Worm (Caenorhabditis elegans) whole organism, L2 larva: Measurements from ENCODE around the gene F29B9.11.

Source experiments
- C34F6.9 ChIP-seq: fragments of 150-350 bp; optimal IDR thresholded peaks from 2 replicates; lab custom pipeline; 2014; ENCODE audit warnings: missing biosample characterization, missing genetic modification characterization
- R02D3.7 ChIP-seq: fragments of 150-350 bp; optimal IDR thresholded peaks from 2 replicates; lab custom pipeline; 2014; ENCODE audit warnings: missing biosample characterization, missing genetic modification characterization
- Y55F3AM.14 ChIP-seq: fragments of 200-800 bp; sonication (Bioruptor generic); optimal IDR thresholded peaks from 2 replicates; lab custom pipeline; 2018; ENCODE audit warnings: mild to moderate bottlenecking, missing genetic modification characterization, missing compliant biosample characterization
- ZK546.5 ChIP-seq: sonication (generic microtip); optimal IDR thresholded peaks from 2 replicates; lab custom pipeline; 2017; ENCODE audit warnings: missing biosample characterization, missing genetic modification characterization
- aly-2 ChIP-seq: fragments of 150-350 bp; optimal IDR thresholded peaks from 2 replicates; lab custom pipeline; 2014; ENCODE audit warnings: missing biosample characterization, missing genetic modification characterization
- ama-1 ChIP-seq: fragments of 150-350 bp; optimal IDR thresholded peaks from 2 replicates; lab custom pipeline; 2018; ENCODE audit warnings: inconsistent platforms
- ceh-16 ChIP-seq: fragments of 150-350 bp; optimal IDR thresholded peaks from 2 replicates; lab custom pipeline; 2014; ENCODE audit warnings: missing biosample characterization, missing genetic modification characterization
- ceh-82 ChIP-seq: fragments of 150-350 bp; optimal IDR thresholded peaks from 2 replicates; lab custom pipeline; 2014; ENCODE audit warnings: missing biosample characterization, missing genetic modification characterization
- dmd-4 ChIP-seq: sonication (generic microtip); optimal IDR thresholded peaks from 2 replicates; lab custom pipeline; 2017; ENCODE audit warnings: missing biosample characterization, missing genetic modification characterization
- egl-27 ChIP-seq: sonication (generic microtip); optimal IDR thresholded peaks from 3 replicates; lab custom pipeline; 2017; ENCODE audit warnings: missing biosample characterization, missing genetic modification reagents, missing genetic modification characterization
- elt-1 ChIP-seq: fragments of 150-350 bp; optimal IDR thresholded peaks from 2 replicates; lab custom pipeline; 2014; ENCODE audit warnings: missing biosample characterization, missing genetic modification characterization
- fos-1 ChIP-seq: fragments of 150-350 bp; optimal IDR thresholded peaks from 2 replicates; lab custom pipeline; 2014; ENCODE audit warnings: missing biosample characterization, missing genetic modification characterization
- gmeb-1 ChIP-seq: fragments of 150-350 bp; optimal IDR thresholded peaks from 2 replicates; lab custom pipeline; 2014; ENCODE audit warnings: missing biosample characterization, missing genetic modification characterization
- lin-11 ChIP-seq: fragments of 150-350 bp; sonication (generic microtip); optimal IDR thresholded peaks from 2 replicates; lab custom pipeline; 2014; ENCODE audit warnings: missing biosample characterization, missing genetic modification characterization, inconsistent platforms, mixed read lengths
- lin-39 ChIP-seq: fragments of 150-350 bp; optimal IDR thresholded peaks from 2 replicates; lab custom pipeline; 2014; ENCODE audit warnings: missing biosample characterization, missing genetic modification reagents, missing genetic modification characterization
- lsy-2 ChIP-seq, 2 experiments: fragments of 150-350 bp in 1 of 2; sonication (generic microtip) in 1 of 2; optimal IDR thresholded peaks; 2 replicates each; lab custom pipeline; 2014 to 2017; ENCODE audit warnings: missing biosample characterization in 2 of 2, missing genetic modification characterization in 2 of 2
- mab-5 ChIP-seq: fragments of 150-350 bp; optimal IDR thresholded peaks from 2 replicates; lab custom pipeline; 2014; ENCODE audit warnings: missing biosample characterization, missing genetic modification characterization
- mbf-1 ChIP-seq: sonication (generic microtip); optimal IDR thresholded peaks from 2 replicates; lab custom pipeline; 2017; ENCODE audit warnings: missing biosample characterization, missing genetic modification characterization
- nhr-10 ChIP-seq: sonication (generic microtip); optimal IDR thresholded peaks from 2 replicates; lab custom pipeline; 2017; ENCODE audit warnings: missing biosample characterization, missing genetic modification characterization
- nhr-11 ChIP-seq: fragments of 150-350 bp; optimal IDR thresholded peaks from 2 replicates; lab custom pipeline; 2014; ENCODE audit warnings: missing biosample characterization, missing genetic modification characterization
- nhr-12 ChIP-seq: fragments of 150-350 bp; optimal IDR thresholded peaks from 2 replicates; lab custom pipeline; 2014; ENCODE audit warnings: missing biosample characterization, missing genetic modification characterization
- nhr-129 ChIP-seq: fragments of 150-350 bp; optimal IDR thresholded peaks from 2 replicates; lab custom pipeline; 2014; ENCODE audit warnings: missing biosample characterization, missing genetic modification characterization
- nhr-21 ChIP-seq: fragments of 150-350 bp; optimal IDR thresholded peaks from 2 replicates; lab custom pipeline; 2014; ENCODE audit warnings: missing biosample characterization, missing genetic modification characterization
- nhr-23 ChIP-seq: fragments of 150-350 bp; optimal IDR thresholded peaks from 2 replicates; lab custom pipeline; 2014; ENCODE audit warnings: missing biosample characterization, missing genetic modification reagents, missing genetic modification characterization
- nhr-237 ChIP-seq: fragments of 150-350 bp; optimal IDR thresholded peaks from 2 replicates; lab custom pipeline; 2014; ENCODE audit warnings: missing biosample characterization, missing genetic modification characterization
- nhr-25 ChIP-seq: fragments of 150-350 bp; sonication (generic microtip); optimal IDR thresholded peaks from 3 replicates; lab custom pipeline; 2014; ENCODE audit warnings: missing biosample characterization, missing genetic modification characterization
- nhr-6 ChIP-seq: fragments of 150-350 bp; optimal IDR thresholded peaks from 2 replicates; lab custom pipeline; 2014; ENCODE audit warnings: missing biosample characterization, missing genetic modification characterization
- sem-4 ChIP-seq: fragments of 150-350 bp; optimal IDR thresholded peaks from 2 replicates; lab custom pipeline; 2014; ENCODE audit warnings: missing biosample characterization, missing genetic modification reagents, missing genetic modification characterization
- skn-1 ChIP-seq: sonication (generic microtip); optimal IDR thresholded peaks from 2 replicates; lab custom pipeline; 2017; ENCODE audit warnings: missing biosample characterization, missing genetic modification characterization
- sma-9 ChIP-seq, 2 experiments: fragments of 150-350 bp in 1 of 2; sonication (generic microtip) in 1 of 2; optimal IDR thresholded peaks; 2 replicates each; lab custom pipeline; 2014 to 2016; ENCODE audit warnings: missing genetic modification characterization in 2 of 2, mild to moderate bottlenecking in 1 of 2, missing biosample characterization in 1 of 2, missing compliant biosample characterization in 1 of 2, missing genetic modification reagents in 1 of 2, moderate library complexity in 1 of 2
- unc-39 ChIP-seq: fragments of 150-350 bp; optimal IDR thresholded peaks from 2 replicates; lab custom pipeline; 2014; ENCODE audit warnings: missing biosample characterization, missing genetic modification characterization
- unc-55 ChIP-seq: fragments of 150-350 bp; sonication (generic microtip); optimal IDR thresholded peaks from 3 replicates; lab custom pipeline; 2014; ENCODE audit warnings: missing biosample characterization, missing genetic modification reagents, missing genetic modification characterization
- ztf-1 ChIP-seq: fragments of 200-800 bp; sonication (Bioruptor generic); conservative IDR thresholded peaks from 2 replicates; pipeline ENCODE4 v1.3.6; 2022; ENCODE audit warnings: missing genetic modification characterization, missing compliant biosample characterization
- ztf-11 ChIP-seq: sonication (generic microtip); optimal IDR thresholded peaks from 2 replicates; lab custom pipeline; 2017; ENCODE audit warnings: missing biosample characterization, missing genetic modification characterization
- ztf-4 ChIP-seq: fragments of 150-350 bp; optimal IDR thresholded peaks from 2 replicates; lab custom pipeline; 2014; ENCODE audit warnings: missing biosample characterization, missing genetic modification characterization

The F29B9.11 gene

ce11 chrIV:4636001-4636400, 24.0 kb downstream of the F29B9.11 start, which contains the start of gene R105.5:
Gene R105.5, plus strand, starts transcription at chrIV:4636301.
- TF ChIP-seq nhr-237 (no peak), sma-9 (GFP tag; optimal IDR thresholded peaks at IDR 0.05; lab: Kevin White, UChicago) (no peak), sma-9 (tag; optimal IDR thresholded peaks at IDR 0.05; lab: Kevin White, UChicago) (no peak), nhr-23 (tag; lab: Kevin White, UChicago) (no peak), ztf-1 (no peak), lin-39 (tag; lab: Kevin White, UChicago) (no peak), R02D3.7 (tag; lab: Kevin White, UChicago) (no peak), nhr-10 (no peak), ama-1 (lab: Kevin White, UChicago) (no peak), ztf-11 (tag; lab: Kevin White, UChicago) (no peak), fos-1 (tag; lab: Kevin White, UChicago) (no peak), ceh-16 (tag; lab: Kevin White, UChicago) (no peak), nhr-129 (tag; lab: Kevin White, UChicago) (no peak), elt-1 (tag; lab: Kevin White, UChicago) (no peak), nhr-6 (no peak)
- TF ChIP-seq, all 48 proteins: peak for 0

ce11 chrIV:4633393-4633792, 26.6 kb downstream of the F29B9.11 start, which contains the start of gene R105.1:
Gene R105.1, plus strand, starts transcription at chrIV:4633693.
- TF ChIP-seq nhr-10: no peak
- TF ChIP-seq Y55F3AM.14 (GFP tag; lab: Kevin White, UChicago): no peak
- TF ChIP-seq nhr-129 (tag; lab: Kevin White, UChicago): no peak
- TF ChIP-seq sem-4 (tag; lab: Kevin White, UChicago): no peak
- TF ChIP-seq mab-5 (tag; lab: Kevin White, UChicago): no peak
- TF ChIP-seq R02D3.7 (tag; lab: Kevin White, UChicago): no peak
- no peak for TF ChIP-seq nhr-237
- TF ChIP-seq unc-55 (GFP tag; lab: Kevin White, UChicago): no peak
- no peak for TF ChIP-seq ama-1 (lab: Kevin White, UChicago)
- no peak for TF ChIP-seq gmeb-1
- TF ChIP-seq egl-27 (tag; lab: Kevin White, UChicago): no peak

- no peak for TF ChIP-seq nhr-25
- TF ChIP-seq ztf-11 (tag; lab: Kevin White, UChicago): no peak
- TF ChIP-seq elt-1 (tag; lab: Kevin White, UChicago): no peak
- TF ChIP-seq C34F6.9 (tag; lab: Kevin White, UChicago): no peak
- TF ChIP-seq nhr-11 (tag; lab: Kevin White, UChicago): no peak
- no peak for TF ChIP-seq lsy-2 (tag; optimal IDR thresholded peaks at IDR 0.05; lab: Kevin White, UChicago)
- TF ChIP-seq nhr-12 (tag; lab: Kevin White, UChicago): no peak
Observed at ce11 chrIV:4623852-4624251, 36.1 kb downstream of the F29B9.11 start.

DNA sequence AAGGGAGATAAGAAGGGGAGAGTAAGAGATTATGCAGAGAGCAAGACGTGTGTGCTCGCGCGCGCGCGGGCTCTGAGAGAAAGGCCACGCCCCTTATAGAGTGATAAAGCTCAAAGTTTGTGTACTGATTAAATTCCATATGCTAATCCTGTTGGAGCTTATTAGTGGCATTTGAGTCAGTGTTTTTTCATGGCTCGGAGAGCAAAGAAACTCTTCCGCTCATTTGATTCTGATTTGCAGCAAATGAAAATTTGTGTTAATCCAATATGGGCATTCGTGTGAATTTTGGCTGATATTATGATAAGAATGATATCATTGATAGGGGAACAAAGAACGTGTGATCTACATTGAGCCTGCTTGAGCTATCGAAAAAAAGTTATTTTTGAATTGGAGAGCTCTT, 46.5 kb downstream of the F29B9.11 start:
- TF ChIP-seq dmd-4 (tag; lab: Kevin White, UChicago): no peak
- peak; percentile 24 for TF ChIP-seq lin-11 (tag; lab: Kevin White, UChicago)
- no peak for TF ChIP-seq ceh-82 (tag; lab: Kevin White, UChicago)
- TF ChIP-seq nhr-10: no peak
- TF ChIP-seq, all 48 proteins: peak for 1

DNA sequence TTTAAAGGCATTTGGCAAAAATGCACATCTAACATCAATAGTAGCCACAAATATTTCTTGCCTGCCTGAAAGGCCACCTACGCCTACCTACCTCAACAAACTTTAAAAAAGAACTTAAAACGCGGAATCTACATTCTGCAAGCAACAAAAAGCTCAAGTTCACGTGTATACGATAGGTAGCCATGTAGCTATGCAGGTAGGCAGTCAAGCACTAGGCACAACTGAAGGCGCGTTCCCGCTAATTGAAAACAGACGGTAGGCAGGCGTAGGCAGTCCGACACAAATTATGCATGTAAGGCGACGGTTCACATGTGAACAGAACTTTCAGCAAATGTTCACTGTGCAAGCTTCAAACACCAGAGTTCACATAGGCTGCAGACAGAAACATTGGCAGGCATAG, 47.4 kb downstream of the F29B9.11 start:
- TF ChIP-seq sma-9 (GFP tag; optimal IDR thresholded peaks at IDR 0.05; lab: Kevin White, UChicago) (no peak), sma-9 (tag; optimal IDR thresholded peaks at IDR 0.05; lab: Kevin White, UChicago) (no peak), skn-1 (tag; lab: Kevin White, UChicago) (no peak), ztf-4 (tag; lab: Kevin White, UChicago) (no peak), lin-11 (tag; lab: Kevin White, UChicago) (no peak), nhr-237 (no peak), fos-1 (tag; lab: Kevin White, UChicago) (no peak), egl-27 (tag; lab: Kevin White, UChicago) (no peak), nhr-6 (no peak), nhr-21 (tag; lab: Kevin White, UChicago) (no peak), unc-39 (tag; lab: Kevin White, UChicago) (no peak), aly-2 (no peak), C34F6.9 (tag; lab: Kevin White, UChicago) (no peak), ZK546.5 (no peak), gmeb-1 (no peak), mbf-1 (no peak), nhr-25 (no peak), unc-55 (GFP tag; lab: Kevin White, UChicago) (no peak), lin-39 (tag; lab: Kevin White, UChicago) (no peak), sem-4 (tag; lab: Kevin White, UChicago) (no peak), mab-5 (tag; lab: Kevin White, UChicago) (no peak)
